Worm (Caenorhabditis elegans): ENCODE data around the gene sra-6.

The sra-6 gene

ce11 chrII:9501955-9502354, 48.7 kb downstream of the sra-6 start:
- TF ChIP-seq crh-2 (tag; optimal IDR thresholded peaks at IDR 0.05) (peak; percentile 63), gmeb-1 (tag; optimal IDR thresholded peaks at IDR 0.05) (peak; percentile 46), sma-3 (GFP tag; optimal IDR thresholded peaks at IDR 0.05) (peak; percentile 8), sma-9 (GFP tag; optimal IDR thresholded peaks at IDR 0.05) (peak; percentile 78), sma-9 (tag; optimal IDR thresholded peaks at IDR 0.05) (no peak), F13H6.1 (tag; optimal IDR thresholded peaks at IDR 0.05) (peak; percentile 72), snpc-4 (tag; optimal IDR thresholded peaks at IDR 0.05) (no peak), ceh-82 (tag; optimal IDR thresholded peaks at IDR 0.05) (no peak)

- TF ChIP-seq mab-5 (tag; optimal IDR thresholded peaks at IDR 0.05) = no peak
- TF ChIP-seq nhr-6 (tag; optimal IDR thresholded peaks at IDR 0.05) = no peak
- no peak for TF ChIP-seq unc-55 (GFP tag; optimal IDR thresholded peaks at IDR 0.05)
- no peak for TF ChIP-seq ztf-11 (tag; optimal IDR thresholded peaks at IDR 0.05)
- peak; percentile 92 for TF ChIP-seq sma-9 (GFP tag; optimal IDR thresholded peaks at IDR 0.05)
- no peak for TF ChIP-seq sma-9 (tag; optimal IDR thresholded peaks at IDR 0.05)
- TF ChIP-seq ceh-16 (tag; optimal IDR thresholded peaks at IDR 0.05) = no peak
- peak; percentile 66 for TF ChIP-seq crh-2 (tag; optimal IDR thresholded peaks at IDR 0.05)
- TF ChIP-seq sma-3 (GFP tag; optimal IDR thresholded peaks at IDR 0.05) = peak; percentile 49
- no peak for TF ChIP-seq nhr-25 (tag; optimal IDR thresholded peaks at IDR 0.05)
- TF ChIP-seq F13H6.1 (tag; optimal IDR thresholded peaks at IDR 0.05) = peak; percentile 78
- TF ChIP-seq fos-1 (tag; optimal IDR thresholded peaks at IDR 0.05) = peak; percentile 78
- TF ChIP-seq elt-1 (tag; optimal IDR thresholded peaks at IDR 0.05) = no peak
- TF ChIP-seq gmeb-1 (tag; optimal IDR thresholded peaks at IDR 0.05) = peak; percentile 46
- peak in 1 of 2 experiments; percentile 63 for TF ChIP-seq mdl-1 (tag; optimal IDR thresholded peaks at IDR 0.05)
- no peak for TF ChIP-seq egl-27 (tag; optimal IDR thresholded peaks at IDR 0.05)
- TF ChIP-seq nhr-129 (tag; optimal IDR thresholded peaks at IDR 0.05) = peak; percentile 7
Measured at ce11 chrII:9500926-9501325, 49.7 kb downstream of the sra-6 start.

- TF ChIP-seq nhr-77 (tag; optimal IDR thresholded peaks at IDR 0.05) (no peak), nhr-237 (tag; optimal IDR thresholded peaks at IDR 0.05) (no peak), gmeb-1 (tag; optimal IDR thresholded peaks at IDR 0.05) (peak; percentile 23), sma-9 (GFP tag; optimal IDR thresholded peaks at IDR 0.05) (peak; percentile 13), sma-9 (tag; optimal IDR thresholded peaks at IDR 0.05) (no peak), blmp-1 (tag; optimal IDR thresholded peaks at IDR 0.05; ENCODE audit: insufficient read depth) (no peak), fos-1 (tag; optimal IDR thresholded peaks at IDR 0.05) (peak; percentile 38)
Measured at ce11 chrII:9498589-9498988, 52.0 kb downstream of the sra-6 start.

All from whole organism, L2 larva.